Worm (Caenorhabditis elegans) whole organism, mixed stage, embryonic: Measurements from ENCODE around the gene clec-119.

ENCODE experiments used
- blmp-1 ChIP-seq: fragments of 150-350 bp; optimal IDR thresholded peaks from 2 replicates; lab custom pipeline; 2014; ENCODE audit warnings: missing biosample characterization, missing genetic modification characterization
- ceh-39 ChIP-seq: fragments of 150-350 bp; optimal IDR thresholded peaks from 2 replicates; lab custom pipeline; 2014; ENCODE audit warnings: missing biosample characterization, missing genetic modification characterization
- ceh-43 ChIP-seq: fragments of 200-800 bp; sonication (Bioruptor generic); optimal IDR thresholded peaks from 2 replicates; lab custom pipeline; 2018; ENCODE audit warnings: mild to moderate bottlenecking, missing genetic modification characterization, moderate library complexity, missing compliant biosample characterization
- elt-1 ChIP-seq: sonication (generic microtip); optimal IDR thresholded peaks from 2 replicates; lab custom pipeline; 2017; ENCODE audit warnings: missing genetic modification characterization, mild to moderate bottlenecking, missing compliant biosample characterization, antibody characterized with exemption, moderate library complexity, borderline replicate concordance; ENCODE audit not compliant: insufficient read depth
- elt-3 ChIP-seq: fragments of 150-350 bp; optimal IDR thresholded peaks from 2 replicates; lab custom pipeline; 2014; ENCODE audit warnings: missing biosample characterization, missing genetic modification characterization
- flh-1 ChIP-seq: fragments of 200-800 bp; sonication (Bioruptor generic); optimal IDR thresholded peaks from 2 replicates; lab custom pipeline; 2018; ENCODE audit warnings: mild to moderate bottlenecking, missing genetic modification characterization, moderate library complexity, missing compliant biosample characterization
- lin-13 ChIP-seq: fragments of 150-350 bp; optimal IDR thresholded peaks from 2 replicates; lab custom pipeline; 2014; ENCODE audit warnings: missing biosample characterization, missing genetic modification characterization
- nhr-12 ChIP-seq: fragments of 150-350 bp; optimal IDR thresholded peaks from 2 replicates; lab custom pipeline; 2014; ENCODE audit warnings: missing biosample characterization, missing genetic modification characterization
- nhr-237 ChIP-seq: fragments of 150-350 bp; optimal IDR thresholded peaks from 2 replicates; lab custom pipeline; 2014; ENCODE audit warnings: missing biosample characterization, missing genetic modification characterization
- pha-4 ChIP-seq: fragments of 150-350 bp; optimal IDR thresholded peaks from 2 replicates; lab custom pipeline; 2018; ENCODE audit warnings: missing biosample characterization, missing genetic modification reagents, missing genetic modification characterization
- unc-39 ChIP-seq: fragments of 150-350 bp; optimal IDR thresholded peaks from 2 replicates; lab custom pipeline; 2014; ENCODE audit warnings: missing biosample characterization, missing genetic modification characterization
- unc-62 ChIP-seq: fragments of 150-350 bp; optimal IDR thresholded peaks from 2 replicates; lab custom pipeline; 2014; ENCODE audit warnings: missing biosample characterization, missing genetic modification reagents, missing genetic modification characterization
- zip-8 ChIP-seq: fragments of 150-350 bp; optimal IDR thresholded peaks from 2 replicates; lab custom pipeline; 2014; ENCODE audit warnings: missing biosample characterization, missing genetic modification characterization
- ztf-11 ChIP-seq: fragments of 150-350 bp; optimal IDR thresholded peaks from 2 replicates; lab custom pipeline; 2014; ENCODE audit warnings: missing biosample characterization, missing genetic modification characterization

- no peak for TF ChIP-seq ceh-43 (GFP tag; lab: Kevin White, UChicago)
- no peak for TF ChIP-seq lin-13 (tag; lab: Kevin White, UChicago)
- no peak for TF ChIP-seq elt-3 (tag; lab: Kevin White, UChicago)
- no peak for TF ChIP-seq unc-39
- TF ChIP-seq nhr-237 (tag; lab: Kevin White, UChicago) = no peak
- no peak for TF ChIP-seq pha-4 (tag; lab: Kevin White, UChicago)
- TF ChIP-seq zip-8 (tag; lab: Kevin White, UChicago) = no peak
- TF ChIP-seq nhr-12 (tag; lab: Kevin White, UChicago) = no peak
- TF ChIP-seq elt-1 = no peak
- TF ChIP-seq ceh-39 (tag; lab: Kevin White, UChicago) = no peak
- no peak for TF ChIP-seq unc-62
- no peak for TF ChIP-seq flh-1 (GFP tag; lab: Kevin White, UChicago)
- TF ChIP-seq ztf-11 (tag; lab: Kevin White, UChicago) = no peak
- TF ChIP-seq blmp-1 (tag; lab: Kevin White, UChicago) = no peak
Observed at ce11 chrII:1295776-1296175, 40.0 kb downstream of the clec-119 start, which contains the start of gene Y57G7A.2.
